Fruit fly (Drosophila melanogaster) whole organism, embryonic: ENCODE measurements around the gene Usp14.

Experiments
- BEAF-32 ChIP-seq: fragments of 200-800 bp; sonication (Bioruptor generic); optimal IDR thresholded peaks from 3 replicates; lab custom pipeline; 2017; ENCODE audit warnings: missing biosample characterization, missing genetic modification characterization, mild to moderate bottlenecking, moderate library complexity, missing genetic modification reagents
- CG1024 ChIP-seq: fragments of 200-800 bp; sonication (Bioruptor generic); IDR thresholded peaks from 2 replicates; pipeline ENCODE4 v1.3.6; 2022; ENCODE audit warnings: missing biosample characterization, missing genetic modification characterization
- CG14860 ChIP-seq: fragments of 200-800 bp; sonication (Bioruptor generic); IDR thresholded peaks from 3 replicates; pipeline ENCODE4 v1.3.6; 2022; ENCODE audit warnings: missing biosample characterization, missing genetic modification characterization; ENCODE audit not compliant: partially characterized antibody
- CG15696 ChIP-seq: fragments of 200-800 bp; sonication (Bioruptor generic); optimal IDR thresholded peaks from 2 replicates; lab custom pipeline; 2019; ENCODE audit warnings: missing biosample characterization, mild to moderate bottlenecking, missing genetic modification characterization, moderate library complexity
- CG16813 ChIP-seq: fragments of 200-800 bp; sonication (Bioruptor generic); IDR thresholded peaks from 3 replicates; pipeline ENCODE4 v1.3.6; 2022; ENCODE audit warnings: missing biosample characterization, missing genetic modification characterization; ENCODE audit not compliant: partially characterized antibody
- CG18262 ChIP-seq: fragments of 200-800 bp; optimal IDR thresholded peaks from 3 replicates; lab custom pipeline; 2019; ENCODE audit warnings: missing biosample characterization, mild to moderate bottlenecking, missing genetic modification characterization, moderate library complexity
- CG2875 ChIP-seq: fragments of 200-800 bp; sonication (Bioruptor generic); optimal IDR thresholded peaks from 2 replicates; lab custom pipeline; 2017; ENCODE audit warnings: missing biosample characterization, mild to moderate bottlenecking, missing genetic modification characterization, missing genetic modification reagents
- CG32767 ChIP-seq: fragments of 200-800 bp; sonication (Bioruptor generic); IDR thresholded peaks from 2 replicates; pipeline ENCODE4 v1.3.6; 2022; ENCODE audit warnings: missing biosample characterization, missing genetic modification characterization
- CG33557 ChIP-seq: fragments of 200-800 bp; sonication (Bioruptor generic); optimal IDR thresholded peaks from 2 replicates; lab custom pipeline; 2019; ENCODE audit warnings: missing biosample characterization, mild to moderate bottlenecking, missing genetic modification characterization, moderate library complexity
- CG42726 ChIP-seq: fragments of 200-800 bp; sonication (Bioruptor generic); IDR thresholded peaks from 2 replicates; pipeline ENCODE4 v1.3.6; 2022; ENCODE audit warnings: missing biosample characterization, missing genetic modification characterization; ENCODE audit not compliant: partially characterized antibody
- CG4617 ChIP-seq: fragments of 200-800 bp; sonication (Bioruptor generic); optimal IDR thresholded peaks from 3 replicates; lab custom pipeline; 2016; ENCODE audit warnings: missing biosample characterization, missing genetic modification characterization, borderline replicate concordance
- CG6791 ChIP-seq: fragments of 200-800 bp; sonication (Bioruptor generic); IDR thresholded peaks from 3 replicates; pipeline ENCODE4 v1.3.6; 2022; ENCODE audit warnings: missing biosample characterization, missing genetic modification characterization; ENCODE audit not compliant: partially characterized antibody
- CG7556 ChIP-seq: fragments of 200-800 bp; sonication (Bioruptor generic); optimal IDR thresholded peaks from 2 replicates; lab custom pipeline; 2017; ENCODE audit warnings: missing biosample characterization, mild to moderate bottlenecking, missing genetic modification characterization
- CG7963 ChIP-seq: fragments of 200-800 bp; sonication (Bioruptor generic); IDR thresholded peaks from 3 replicates; pipeline ENCODE4 v1.3.6; 2022; ENCODE audit warnings: missing biosample characterization, missing genetic modification characterization; ENCODE audit not compliant: partially characterized antibody
- CG8359 ChIP-seq: fragments of 200-800 bp; sonication (Bioruptor generic); optimal IDR thresholded peaks from 2 replicates; lab custom pipeline; 2017; ENCODE audit warnings: missing biosample characterization, mild to moderate bottlenecking, missing genetic modification characterization, borderline replicate concordance
- CoRest ChIP-seq: fragments of 200-800 bp; sonication (Bioruptor generic); optimal IDR thresholded peaks from 3 replicates; lab custom pipeline; 2018; ENCODE audit warnings: missing biosample characterization, mild to moderate bottlenecking, missing genetic modification characterization, moderate library complexity
- Dbx ChIP-seq: fragments of 200-800 bp; sonication (Bioruptor generic); IDR thresholded peaks from 3 replicates; pipeline ENCODE4 v1.3.6; 2022; ENCODE audit warnings: missing biosample characterization, missing genetic modification characterization
- Dll ChIP-seq: fragments of 200-800 bp; sonication (Bioruptor generic); IDR thresholded peaks from 4 replicates; pipeline ENCODE4 v1.3.6; 2022; ENCODE audit warnings: missing biosample characterization, missing genetic modification characterization; ENCODE audit not compliant: partially characterized antibody
- Dp ChIP-seq: fragments of 200-800 bp; sonication (Bioruptor generic); optimal IDR thresholded peaks from 2 replicates; lab custom pipeline; 2018; ENCODE audit warnings: missing biosample characterization, mild to moderate bottlenecking, missing genetic modification characterization, moderate library complexity
- E2f2 ChIP-seq: fragments of 200-800 bp; sonication (Bioruptor generic); IDR thresholded peaks from 2 replicates; pipeline ENCODE4 v1.3.6; 2022; ENCODE audit warnings: missing biosample characterization, missing genetic modification characterization
- Ets97D ChIP-seq: fragments of 200-800 bp; sonication (Bioruptor generic); optimal IDR thresholded peaks from 3 replicates; lab custom pipeline; 2016; ENCODE audit warnings: missing biosample characterization, missing genetic modification characterization
- Fer3 ChIP-seq: fragments of 200-800 bp; sonication (Bioruptor generic); optimal IDR thresholded peaks from 2 replicates; lab custom pipeline; 2018; ENCODE audit warnings: missing biosample characterization, mild to moderate bottlenecking, missing genetic modification characterization, moderate library complexity
- Meics ChIP-seq: fragments of 200-800 bp; sonication (Bioruptor generic); optimal IDR thresholded peaks from 2 replicates; lab custom pipeline; 2017; ENCODE audit warnings: missing biosample characterization, mild to moderate bottlenecking, missing genetic modification characterization
- Ptx1 ChIP-seq: fragments of 200-800 bp; sonication (Bioruptor generic); IDR thresholded peaks from 2 replicates; pipeline ENCODE4 v1.3.6; 2022; ENCODE audit warnings: missing biosample characterization, missing genetic modification characterization
- Rfx ChIP-seq: fragments of 200-800 bp; sonication (Bioruptor generic); IDR thresholded peaks from 2 replicates; pipeline ENCODE4 v1.3.6; 2022; ENCODE audit warnings: missing biosample characterization, missing genetic modification characterization
- Scr ChIP-seq: fragments of 200-800 bp; sonication (Bioruptor generic); IDR thresholded peaks from 2 replicates; pipeline ENCODE4 v1.3.6; 2022; ENCODE audit warnings: missing biosample characterization, missing genetic modification characterization; ENCODE audit not compliant: partially characterized antibody
- Xbp1 ChIP-seq: fragments of 200-800 bp; sonication (Bioruptor generic); optimal IDR thresholded peaks from 3 replicates; lab custom pipeline; 2016; ENCODE audit warnings: missing biosample characterization, mild to moderate bottlenecking, missing genetic modification characterization
- Xrp1 ChIP-seq: fragments of 200-800 bp; sonication (Bioruptor generic); IDR thresholded peaks from 2 replicates; pipeline ENCODE4 v1.3.6; 2022; ENCODE audit warnings: missing biosample characterization, missing genetic modification characterization
- amos ChIP-seq: fragments of 200-800 bp; sonication (Bioruptor generic); IDR thresholded peaks from 2 replicates; pipeline ENCODE4 v1.3.6; 2022; ENCODE audit warnings: missing biosample characterization, missing genetic modification characterization; ENCODE audit not compliant: partially characterized antibody
- ara ChIP-seq: fragments of 200-800 bp; sonication (Bioruptor generic); IDR thresholded peaks from 2 replicates; pipeline ENCODE4 v1.3.6; 2022; ENCODE audit warnings: missing biosample characterization, missing genetic modification characterization
- ato ChIP-seq: fragments of 200-800 bp; sonication (Bioruptor generic); IDR thresholded peaks from 2 replicates; pipeline ENCODE4 v1.3.6; 2022; ENCODE audit warnings: missing biosample characterization, missing genetic modification characterization; ENCODE audit not compliant: partially characterized antibody
- fd64A ChIP-seq: fragments of 200-800 bp; sonication (Bioruptor generic); optimal IDR thresholded peaks from 3 replicates; lab custom pipeline; 2018; ENCODE audit warnings: missing biosample characterization, mild to moderate bottlenecking, missing genetic modification characterization
- gce ChIP-seq: fragments of 200-800 bp; sonication (Bioruptor generic); IDR thresholded peaks from 3 replicates; pipeline ENCODE4 v1.3.6; 2022; ENCODE audit warnings: missing biosample characterization, missing genetic modification characterization
- gfzf ChIP-seq: fragments of 200-800 bp; sonication (Bioruptor generic); optimal IDR thresholded peaks from 2 replicates; lab custom pipeline; 2016; ENCODE audit warnings: missing biosample characterization, mild to moderate bottlenecking, missing genetic modification characterization, moderate library complexity
- jigr1 ChIP-seq: fragments of 200-800 bp; sonication (Bioruptor generic); IDR thresholded peaks from 3 replicates; pipeline ENCODE4 v1.3.6; 2022; ENCODE audit warnings: missing biosample characterization, missing genetic modification characterization
- jing ChIP-seq: fragments of 200-800 bp; sonication (Bioruptor generic); optimal IDR thresholded peaks from 2 replicates; lab custom pipeline; 2018; ENCODE audit warnings: missing biosample characterization, mild to moderate bottlenecking, missing genetic modification characterization
- knrl ChIP-seq: fragments of 200-800 bp; sonication (Bioruptor generic); IDR thresholded peaks from 3 replicates; pipeline ENCODE4 v1.3.6; 2022; ENCODE audit warnings: missing biosample characterization, missing genetic modification characterization; ENCODE audit not compliant: partially characterized antibody
- mam ChIP-seq: fragments of 200-800 bp; sonication (Bioruptor generic); optimal IDR thresholded peaks from 3 replicates; lab custom pipeline; 2016; ENCODE audit warnings: missing biosample characterization, missing genetic modification characterization
- odd ChIP-seq: fragments of 200-800 bp; sonication (Bioruptor generic); optimal IDR thresholded peaks from 2 replicates; lab custom pipeline; 2017; ENCODE audit warnings: missing biosample characterization, mild to moderate bottlenecking, missing genetic modification characterization
- phol ChIP-seq: fragments of 200-800 bp; sonication (Bioruptor generic); optimal IDR thresholded peaks from 3 replicates; lab custom pipeline; 2018; ENCODE audit warnings: missing biosample characterization, mild to moderate bottlenecking, missing genetic modification characterization, moderate library complexity
- prd ChIP-seq, 3 experiments: fragments of >200 bp in 2 of 3; fragments of 200-800 bp in 1 of 3; sonication (Bioruptor generic) in 1 of 3; optimal IDR thresholded peaks in 2 of 3; IDR thresholded peaks in 1 of 3; 2 replicates in 2 of 3; 3 replicates in 1 of 3; pipeline versions ENCODE4 v1.3.6 to Lab custom; 2017 to 2022; ENCODE audit warnings: missing biosample characterization in 1 of 3, missing genetic modification characterization in 1 of 3
- rib ChIP-seq: fragments of 200-800 bp; sonication (Bioruptor generic); IDR thresholded peaks from 2 replicates; pipeline ENCODE4 v1.3.6; 2022; ENCODE audit warnings: missing biosample characterization, missing genetic modification characterization
- salm ChIP-seq: fragments of 200-800 bp; sonication (Bioruptor generic); optimal IDR thresholded peaks from 2 replicates; lab custom pipeline; 2018; ENCODE audit warnings: missing biosample characterization, mild to moderate bottlenecking, missing genetic modification characterization
- schlank ChIP-seq: fragments of 200-800 bp; sonication (Bioruptor generic); optimal IDR thresholded peaks from 2 replicates; lab custom pipeline; 2018; ENCODE audit warnings: missing biosample characterization, mild to moderate bottlenecking, missing genetic modification characterization
- sens-2 ChIP-seq: fragments of 200-800 bp; sonication (Bioruptor generic); IDR thresholded peaks from 2 replicates; pipeline ENCODE4 v1.3.6; 2022; ENCODE audit warnings: missing biosample characterization, missing genetic modification characterization
- sna ChIP-seq: fragments of 200-800 bp; sonication (Bioruptor generic); IDR thresholded peaks from 2 replicates; pipeline ENCODE4 v1.3.6; 2022; ENCODE audit warnings: missing biosample characterization, missing genetic modification characterization; ENCODE audit not compliant: partially characterized antibody
- tgo ChIP-seq: fragments of 200-800 bp; sonication (Bioruptor generic); IDR thresholded peaks from 3 replicates; pipeline ENCODE4 v1.3.6; 2022; ENCODE audit warnings: missing biosample characterization, missing genetic modification characterization
- usp ChIP-seq: fragments of >200 bp; optimal IDR thresholded peaks from 2 replicates; lab custom pipeline; 2017; ENCODE audit warnings: missing biosample characterization, missing genetic modification characterization
- zfh2 ChIP-seq: fragments of 200-800 bp; sonication (Bioruptor generic); optimal IDR thresholded peaks from 2 replicates; lab custom pipeline; 2016; ENCODE audit warnings: missing biosample characterization, missing genetic modification characterization

The Usp14 gene

dm6 chr2L:10278658-10279057, 35.5 kb downstream of the Usp14 start, which contains the start of gene Utx:
Utx (minus strand) TSS chr2L:10278811.
- TF ChIP-seq Meics (GFP tag; lab: Kevin White, UChicago), result no peak
- no peak for TF ChIP-seq CG33557 (GFP tag; lab: Kevin White, UChicago)
- TF ChIP-seq CG8359, result no peak
- TF ChIP-seq phol, result peak; percentile 29
- TF ChIP-seq CG6791 (GFP tag; lab: Robert Waterston, UW), result peak; percentile 91
- TF ChIP-seq jing (GFP tag; lab: Kevin White, UChicago), result no peak
- peak; percentile 55 for TF ChIP-seq CG4617
- TF ChIP-seq salm (tag; lab: Kevin White, UChicago), result no peak
- TF ChIP-seq ara (GFP tag; lab: Robert Waterston, UW), result no peak
- peak; percentile 41 for TF ChIP-seq Xbp1
- TF ChIP-seq CG2875 (GFP tag; lab: Kevin White, UChicago), result no peak
- peak; percentile 61; the same call in 1 of the 2 replicates for TF ChIP-seq sna (GFP tag; lab: Robert Waterston, UW)
- peak; percentile 74 for TF ChIP-seq Dll (GFP tag; lab: Robert Waterston, UW)
- no peak for TF ChIP-seq rib (GFP tag; lab: Robert Waterston, UW)
- peak; percentile 92 for TF ChIP-seq knrl
- TF ChIP-seq CG15696 (tag; lab: Kevin White, UChicago), result no peak
- peak; percentile 25 for TF ChIP-seq gfzf (GFP tag; lab: Kevin White, UChicago)
- no peak for TF ChIP-seq CG32767 (GFP tag; lab: Robert Waterston, UW)
- no peak for TF ChIP-seq schlank
- peak; percentile 81 for TF ChIP-seq CG1024 (GFP tag; lab: Robert Waterston, UW)
- no peak for TF ChIP-seq gce
- peak; percentile 39; the same call in 1 of the 2 replicates for TF ChIP-seq Rfx (GFP tag; lab: Robert Waterston, UW)
- peak; percentile 51; the same call in 1 of the 3 replicates for TF ChIP-seq CG7963
- TF ChIP-seq fd64A, result no peak
- TF ChIP-seq prd (optimal IDR thresholded peaks at IDR 0.05; lab: Kevin White, UChicago), result no peak
- TF ChIP-seq prd (GFP tag; IDR thresholded peaks at IDR 0.05; lab: Robert Waterston, UW), result no peak
- no peak for TF ChIP-seq zfh2 (GFP tag; lab: Kevin White, UChicago)
- no peak for TF ChIP-seq odd (GFP tag; lab: Kevin White, UChicago)
- peak; percentile 88 for TF ChIP-seq BEAF-32 (GFP tag; lab: Kevin White, UChicago)
- TF ChIP-seq CG18262 (tag; lab: Kevin White, UChicago), result no peak
- no peak for TF ChIP-seq Ptx1
- no peak for TF ChIP-seq Fer3 (tag; lab: Kevin White, UChicago)
- TF ChIP-seq mam (GFP tag; lab: Kevin White, UChicago), result peak; percentile 4
- no peak for TF ChIP-seq tgo (GFP tag; lab: Robert Waterston, UW)
- no peak for TF ChIP-seq usp (GFP tag; lab: Kevin White, UChicago)
- peak; percentile 91 for TF ChIP-seq amos (GFP tag; lab: Robert Waterston, UW)
- TF ChIP-seq CG42726 (GFP tag; lab: Robert Waterston, UW), result peak; percentile 91
- no peak for TF ChIP-seq Xrp1 (GFP tag; lab: Robert Waterston, UW)
- no peak for TF ChIP-seq CG7556 (GFP tag; lab: Kevin White, UChicago)
- peak; percentile 50 for TF ChIP-seq Ets97D (GFP tag; lab: Kevin White, UChicago)
- TF ChIP-seq Dbx (GFP tag; lab: Robert Waterston, UW), result peak; percentile 23; the same call in 1 of the 3 replicates
- TF ChIP-seq CG14860 (GFP tag; lab: Robert Waterston, UW), result peak; percentile 75
- TF ChIP-seq ato (GFP tag; lab: Robert Waterston, UW), result peak; percentile 62
- TF ChIP-seq Dp (GFP tag; lab: Kevin White, UChicago), result peak; percentile 45
- TF ChIP-seq E2f2 (GFP tag; lab: Robert Waterston, UW), result peak; percentile 79
- TF ChIP-seq sens-2, result no peak
- TF ChIP-seq CoRest (tag; lab: Kevin White, UChicago), result no peak
- TF ChIP-seq jigr1, result no peak
- TF ChIP-seq Scr (GFP tag; lab: Robert Waterston, UW), result peak; percentile 80
- TF ChIP-seq CG16813, result peak; percentile 89
